Fruit fly (Drosophila melanogaster) Kc167 (cell line): Measurements from ENCODE around the gene CG12011.

Source experiments
- Myc ChIP-seq: fragments of >200 bp; optimal IDR thresholded peaks from 2 replicates; lab custom pipeline; 2017; ENCODE audit warnings: missing external identifiers
- Sin3A ChIP-seq: fragments of >200 bp; optimal IDR thresholded peaks from 2 replicates; lab custom pipeline; 2018; ENCODE audit warnings: missing external identifiers
- h ChIP-seq: fragments of >200 bp; optimal IDR thresholded peaks from 3 replicates; lab custom pipeline; 2018; ENCODE audit warnings: missing external identifiers
- insv ChIP-seq: fragments of >200 bp; optimal IDR thresholded peaks from 3 replicates; lab custom pipeline; 2018; ENCODE audit warnings: missing external identifiers
- psq ChIP-seq: fragments of >200 bp; optimal IDR thresholded peaks from 2 replicates; lab custom pipeline; 2017; ENCODE audit warnings: missing external identifiers

dm6 chr3L:1730160-1730595 is 35.8 kb downstream of the CG12011 start:
- no peak for TF ChIP-seq Myc (lab: Kevin White, UChicago)
- no peak for TF ChIP-seq psq (lab: Kevin White, UChicago)
- no peak for TF ChIP-seq h (lab: Kevin White, UChicago)
- no peak for TF ChIP-seq Sin3A (lab: Kevin White, UChicago)
- no peak for TF ChIP-seq insv (lab: Kevin White, UChicago)
